Worm (Caenorhabditis elegans): ENCODE results near the gene F55H2.5.

Gene F55H2.5

ce11 chrIII:9528824-9529223 is 17.6 kb downstream of the F55H2.5 start, which contains the start of gene ZK1098.2:
Gene ZK1098.2, plus strand, starts transcription at chrIII:9529159.
- TF ChIP-seq ceh-48 (tag; optimal IDR thresholded peaks at IDR 0.05) (peak; percentile 76), unc-3 (GFP tag; conservative IDR thresholded peaks at IDR 0.05) (no peak), unc-3 (tag; optimal IDR thresholded peaks at IDR 0.05) (no peak), pros-1 (tag; optimal IDR thresholded peaks at IDR 0.05) (no peak), F13H6.1 (tag; optimal IDR thresholded peaks at IDR 0.05) (no peak), ceh-24 (tag; optimal IDR thresholded peaks at IDR 0.05) (no peak)

ce11 chrIII:9538655-9539155 is 27.4 kb downstream of the F55H2.5 start, which contains the start of gene ZK1098.3:
Gene ZK1098.3, minus strand, starts transcription at chrIII:9538705.
- TF ChIP-seq fax-1 (tag; optimal IDR thresholded peaks at IDR 0.05): no peak
- TF ChIP-seq unc-55 (GFP tag; optimal IDR thresholded peaks at IDR 0.05): peak; percentile 2
- TF ChIP-seq ceh-48 (tag; optimal IDR thresholded peaks at IDR 0.05): peak; percentile 84

DNA sequence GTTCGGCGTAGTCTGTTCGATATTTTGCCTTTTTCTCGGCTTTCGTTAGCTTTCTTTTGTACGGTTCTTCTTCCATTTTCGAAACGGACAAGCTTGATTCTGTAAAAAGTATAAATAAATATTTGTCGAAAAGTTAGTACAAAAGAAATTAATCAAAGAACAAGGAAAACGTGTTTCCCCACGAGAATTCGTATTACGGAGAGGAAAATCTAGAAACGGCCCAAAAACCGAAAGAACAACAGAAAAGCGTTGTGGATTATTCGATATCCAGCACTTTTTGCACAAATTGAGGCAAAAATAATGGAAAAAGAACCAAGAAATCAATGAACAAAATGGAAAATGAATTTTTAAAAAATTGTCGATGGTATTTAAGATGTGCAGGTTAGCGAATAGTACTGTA is 31.0 kb downstream of the F55H2.5 start, which contains the start of gene mut-7:
mut-7 (minus strand) TSS at position 101 of the 400 bp plus-strand sequence.
- TF ChIP-seq pros-1 (tag; optimal IDR thresholded peaks at IDR 0.05): no peak
- no peak for TF ChIP-seq ets-4 (tag; optimal IDR thresholded peaks at IDR 0.05)
- TF ChIP-seq pag-3 (tag; optimal IDR thresholded peaks at IDR 0.05; ENCODE audit: borderline replicate concordance): no peak
- TF ChIP-seq elt-2 (tag; optimal IDR thresholded peaks at IDR 0.05): no peak
- no peak for TF ChIP-seq che-1 (tag; optimal IDR thresholded peaks at IDR 0.05)
- no peak for TF ChIP-seq rnt-1 (tag; optimal IDR thresholded peaks at IDR 0.05)

ce11 chrIII:9542816-9543215 is 31.5 kb downstream of the F55H2.5 start, which contains the start of gene eif-2Balpha:
Gene eif-2Balpha, plus strand, starts transcription at chrIII:9543119.
- TF ChIP-seq nhr-11 (tag; optimal IDR thresholded peaks at IDR 0.05): no peak
- no peak for TF ChIP-seq ceh-24 (tag; optimal IDR thresholded peaks at IDR 0.05)
- TF ChIP-seq unc-42 (tag; optimal IDR thresholded peaks at IDR 0.05): peak; percentile 25

- TF ChIP-seq ceh-30 (tag; optimal IDR thresholded peaks at IDR 0.05): no peak
- TF ChIP-seq unc-3 (GFP tag; conservative IDR thresholded peaks at IDR 0.05): no peak
- no peak for TF ChIP-seq unc-3 (tag; optimal IDR thresholded peaks at IDR 0.05)
- no peak for TF ChIP-seq sox-2 (GFP tag; IDR thresholded peaks at IDR 0.05)
- no peak for TF ChIP-seq tbx-7 (tag; optimal IDR thresholded peaks at IDR 0.05)
- TF ChIP-seq nhr-232 (tag; optimal IDR thresholded peaks at IDR 0.05): no peak
- TF ChIP-seq Y22D7AL.16 (tag; optimal IDR thresholded peaks at IDR 0.05): no peak
- no peak for TF ChIP-seq ref-2 (tag; optimal IDR thresholded peaks at IDR 0.05)
- no peak for TF ChIP-seq syd-9 (tag; optimal IDR thresholded peaks at IDR 0.05)
- no peak for TF ChIP-seq pros-1 (tag; optimal IDR thresholded peaks at IDR 0.05)
- TF ChIP-seq dve-1 (tag; optimal IDR thresholded peaks at IDR 0.05): no peak
- TF ChIP-seq ceh-45 (GFP tag; IDR thresholded peaks at IDR 0.05): no peak
- TF ChIP-seq odd-2 (tag; optimal IDR thresholded peaks at IDR 0.05): no peak
- no peak for TF ChIP-seq unc-86 (tag; optimal IDR thresholded peaks at IDR 0.05)
- no peak for TF ChIP-seq lin-11 (tag; optimal IDR thresholded peaks at IDR 0.05)
- no peak for TF ChIP-seq ceh-19 (GFP tag; optimal IDR thresholded peaks at IDR 0.05)
- no peak for TF ChIP-seq elt-2 (tag; optimal IDR thresholded peaks at IDR 0.05)
- TF ChIP-seq nhr-11 (tag; optimal IDR thresholded peaks at IDR 0.05): no peak
- no peak for TF ChIP-seq hlh-15 (tag; optimal IDR thresholded peaks at IDR 0.05)
- TF ChIP-seq rnt-1 (tag; optimal IDR thresholded peaks at IDR 0.05): no peak
These were observed 32.9 kb downstream of the F55H2.5 start, which contains the start of gene ZK1098.9 for ce11 chrIII:9544125-9544524. Gene ZK1098.9, plus strand, starts transcription at chrIII:9544425.

- TF ChIP-seq ceh-2 (tag; optimal IDR thresholded peaks at IDR 0.05): no peak
- TF ChIP-seq C08G9.2 (tag; optimal IDR thresholded peaks at IDR 0.05): no peak
- TF ChIP-seq mec-3 (tag; optimal IDR thresholded peaks at IDR 0.05; ENCODE audit: borderline replicate concordance): no peak
- no peak for TF ChIP-seq ceh-34 (tag; optimal IDR thresholded peaks at IDR 0.05)
- no peak for TF ChIP-seq pax-1 (tag; optimal IDR thresholded peaks at IDR 0.05)
- no peak for TF ChIP-seq hlh-30 (tag; optimal IDR thresholded peaks at IDR 0.05; ENCODE audit: insufficient read depth)
These were observed 33.5 kb downstream of the F55H2.5 start, which contains the start of gene ZK1098.12 for ce11 chrIII:9544820-9545219. Gene ZK1098.12, plus strand, starts transcription at chrIII:9545120.
